Fruit fly (Drosophila melanogaster): ENCODE measurements around the gene CG14453.

Gene CG14453

DNA sequence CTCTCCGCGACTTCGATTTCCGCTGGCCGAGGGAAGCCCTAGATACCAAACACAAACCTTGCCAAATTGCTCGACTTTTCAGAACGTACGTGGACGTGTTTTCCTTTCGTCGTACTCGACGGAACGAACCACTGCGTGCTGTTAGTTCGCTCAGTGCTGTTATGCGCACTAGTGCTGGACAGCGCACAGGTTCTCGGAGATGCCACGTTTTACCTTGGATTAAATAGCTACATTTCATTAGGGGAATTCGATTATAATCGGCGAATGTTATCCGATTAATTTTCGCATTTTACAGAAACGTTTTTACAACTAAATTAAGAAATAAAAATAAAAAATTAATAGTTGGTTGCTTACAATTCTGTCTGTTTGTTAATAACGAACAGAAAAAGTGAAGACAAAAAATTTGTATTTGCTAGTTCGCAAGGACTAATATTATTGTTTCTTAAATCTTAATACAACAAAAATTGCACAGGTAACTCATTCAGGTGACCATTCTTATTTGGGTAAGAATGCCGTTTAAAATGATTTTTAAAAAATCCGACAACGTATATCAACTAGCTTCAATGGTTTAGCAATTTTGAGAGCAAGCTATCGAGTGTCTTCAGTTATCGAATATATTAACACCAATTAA is 23.4 kb downstream of the CG14453 start, which contains the start of the genes ArfGAP3 and CG32452 (continued):
- TF ChIP-seq trh (GFP tag; optimal IDR thresholded peaks at IDR 0.05) = no peak
- TF ChIP-seq CG9876 (GFP tag; optimal IDR thresholded peaks at IDR 0.05) = peak; percentile 7
- TF ChIP-seq vnd (GFP tag; IDR thresholded peaks at IDR 0.05; ENCODE audit: partially characterized antibody) = peak; percentile 58; the same call in 1 of the 3 replicates
- no peak for TF ChIP-seq CG8359 (GFP tag; optimal IDR thresholded peaks at IDR 0.05; ENCODE audit: borderline replicate concordance)
- no peak for TF ChIP-seq pros (GFP tag; optimal IDR thresholded peaks at IDR 0.05)
- TF ChIP-seq HmgZ (tag; optimal IDR thresholded peaks at IDR 0.05) = peak; percentile 58
- peak; percentile 73 for TF ChIP-seq CG12104 (GFP tag; optimal IDR thresholded peaks at IDR 0.05)
- peak in 1 of 3 experiments; percentile 75 for TF ChIP-seq lola (GFP tag; optimal IDR thresholded peaks at IDR 0.05)
- peak; percentile 76 for TF ChIP-seq pzg (GFP tag; optimal IDR thresholded peaks at IDR 0.05)
- TF ChIP-seq grn (GFP tag; optimal IDR thresholded peaks at IDR 0.05) = no peak
- peak; percentile 63; the same call in 1 of the 2 replicates for TF ChIP-seq klu (GFP tag; IDR thresholded peaks at IDR 0.05)
- no peak; the same call in 2 of the 3 replicates for TF ChIP-seq Mrtf (GFP tag; IDR thresholded peaks at IDR 0.05)
- peak; percentile 2 for TF ChIP-seq pnt (GFP tag; optimal IDR thresholded peaks at IDR 0.05)
- peak; percentile 48 for TF ChIP-seq fu2 (GFP tag; optimal IDR thresholded peaks at IDR 0.05)
- TF ChIP-seq gsb (GFP tag; IDR thresholded peaks at IDR 0.05) = 0 out of 2 replicates have a peak, but pooled peaks have one; percentile 30
- peak; percentile 67 for TF ChIP-seq bcd (GFP tag; optimal IDR thresholded peaks at IDR 0.05)
- TF ChIP-seq Max (GFP tag; optimal IDR thresholded peaks at IDR 0.05) = peak; percentile 83
- peak; percentile 81 for TF ChIP-seq CG12659 (GFP tag; optimal IDR thresholded peaks at IDR 0.05)
- peak; percentile 60 for TF ChIP-seq CG1647 (GFP tag; optimal IDR thresholded peaks at IDR 0.05)
- no peak for TF ChIP-seq dan (GFP tag; IDR thresholded peaks at IDR 0.05)
- peak; percentile 51 for TF ChIP-seq CG1603 (tag; optimal IDR thresholded peaks at IDR 0.05)
- peak; percentile 51 to 67 for TF ChIP-seq Pdp1 (GFP tag; optimal IDR thresholded peaks at IDR 0.05)
- TF ChIP-seq ttk (GFP tag; IDR thresholded peaks at IDR 0.05) = peak; percentile 58
- peak; percentile 98 for TF ChIP-seq MESR4 (GFP tag; optimal IDR thresholded peaks at IDR 0.05)
- TF ChIP-seq Atf-2 (GFP tag; optimal IDR thresholded peaks at IDR 0.05) = no peak
- TF ChIP-seq abd-A (tag; optimal IDR thresholded peaks at IDR 0.05) = no peak
- peak; percentile 80 for TF ChIP-seq CG2712 (tag; optimal IDR thresholded peaks at IDR 0.05)
- peak; percentile 85 for TF ChIP-seq Xbp1 (GFP tag; optimal IDR thresholded peaks at IDR 0.05)
- TF ChIP-seq CG30403 (GFP tag; optimal IDR thresholded peaks at IDR 0.05) = peak; percentile 86
- TF ChIP-seq Asciz (GFP tag; optimal IDR thresholded peaks at IDR 0.05) = peak; percentile 25
- TF ChIP-seq CG6254 (GFP tag; optimal IDR thresholded peaks at IDR 0.05) = peak; percentile 21
- TF ChIP-seq jigr1 (GFP tag; IDR thresholded peaks at IDR 0.05) = no peak
- TF ChIP-seq CG9797 (GFP tag; optimal IDR thresholded peaks at IDR 0.05) = peak; percentile 22
- TF ChIP-seq stc (GFP tag; IDR thresholded peaks at IDR 0.05) = peak; percentile 38; the same call in 1 of the 2 replicates
- peak; percentile 22 for TF ChIP-seq MBD-R2 (GFP tag; IDR thresholded peaks at IDR 0.05)
- TF ChIP-seq CG4424 (GFP tag; optimal IDR thresholded peaks at IDR 0.05) = peak; percentile 77
- TF ChIP-seq CG18476 (GFP tag; optimal IDR thresholded peaks at IDR 0.05) = peak; percentile 69
- peak; percentile 15 for TF ChIP-seq emc (GFP tag; optimal IDR thresholded peaks at IDR 0.05)
- no peak for TF ChIP-seq CG6654 (GFP tag; optimal IDR thresholded peaks at IDR 0.05)
- peak; percentile 65 for TF ChIP-seq CG14014 (GFP tag; IDR thresholded peaks at IDR 0.05)
- TF ChIP-seq H2.0 (GFP tag; IDR thresholded peaks at IDR 0.05) = peak; percentile 59; the same call in 1 of the 2 replicates
- TF ChIP-seq usp (GFP tag; optimal IDR thresholded peaks at IDR 0.05) = no peak
- TF ChIP-seq CG2120 (GFP tag; optimal IDR thresholded peaks at IDR 0.05) = peak; percentile 82
- no peak for TF ChIP-seq ab (GFP tag; optimal IDR thresholded peaks at IDR 0.05)
- peak; percentile 47; the same call in 1 of the 3 replicates for TF ChIP-seq CG11093 (GFP tag; IDR thresholded peaks at IDR 0.05)
- peak; percentile 72 for TF ChIP-seq amos (GFP tag; IDR thresholded peaks at IDR 0.05; ENCODE audit: partially characterized antibody)
- peak; percentile 67 for TF ChIP-seq CG4820 (GFP tag; optimal IDR thresholded peaks at IDR 0.05)
- TF ChIP-seq Adf1 (GFP tag; IDR thresholded peaks at IDR 0.05) = peak; percentile 31; the same call in 1 of the 2 replicates
- peak; percentile 41; the same call in 1 of the 2 replicates for TF ChIP-seq CG31224 (GFP tag; IDR thresholded peaks at IDR 0.05)

All from whole organism, embryonic.